Fruit fly (Drosophila melanogaster) ovary, adult (tissue): ENCODE results near the gene CG4080.
A peak's percentile ranks its signal among the peaks of the same experiment; 100 is the strongest.

ENCODE experiments used
- CG17801 ChIP-seq: fragments of 200-800 bp; optimal IDR thresholded peaks from 2 replicates; lab custom pipeline; 2019; ENCODE audit warnings: missing biosample characterization, mild to moderate bottlenecking, missing genetic modification characterization, moderate library complexity; ENCODE audit not compliant: partially characterized antibody

The CG4080 gene

DNA sequence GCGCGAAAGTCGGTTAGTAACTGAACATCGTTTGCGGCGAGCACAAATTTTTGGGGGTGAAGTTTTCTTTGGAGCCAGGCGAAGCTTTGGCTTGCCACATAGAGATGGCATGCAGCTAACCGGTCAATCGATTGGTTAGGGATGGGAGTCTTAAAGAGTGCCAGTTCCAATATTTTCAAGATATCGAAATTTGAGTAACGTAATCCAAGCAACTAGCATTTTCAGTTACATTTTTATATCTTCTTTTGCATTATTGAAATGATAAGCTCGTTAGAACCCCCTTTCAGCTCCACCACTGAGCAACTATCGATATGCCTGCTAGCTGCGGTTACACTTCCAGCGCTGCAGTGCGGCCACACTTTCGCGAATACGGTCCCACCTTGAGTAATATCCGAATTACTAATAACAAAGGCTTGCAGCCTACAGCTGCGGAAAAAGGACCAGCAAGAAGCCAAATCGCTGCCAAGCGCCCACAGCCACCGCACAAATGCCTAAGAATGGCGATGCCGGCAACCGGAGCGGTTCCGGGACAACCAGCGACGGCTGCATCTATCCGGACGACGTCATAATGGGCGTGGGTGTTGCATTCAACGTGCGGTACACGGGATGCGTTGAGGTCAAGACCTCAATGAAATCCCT, 27.7 kb upstream of the CG4080 start, which contains the start of the genes Atat and Shc:
Atat (minus strand) TSS at position 103 of the 639 bp plus-strand sequence.
Shc (plus strand) TSS at position 355 of the 639 bp plus-strand sequence.
- TF ChIP-seq CG17801 (GFP tag; lab: Kevin White, UChicago), result peak; percentile 97

DNA sequence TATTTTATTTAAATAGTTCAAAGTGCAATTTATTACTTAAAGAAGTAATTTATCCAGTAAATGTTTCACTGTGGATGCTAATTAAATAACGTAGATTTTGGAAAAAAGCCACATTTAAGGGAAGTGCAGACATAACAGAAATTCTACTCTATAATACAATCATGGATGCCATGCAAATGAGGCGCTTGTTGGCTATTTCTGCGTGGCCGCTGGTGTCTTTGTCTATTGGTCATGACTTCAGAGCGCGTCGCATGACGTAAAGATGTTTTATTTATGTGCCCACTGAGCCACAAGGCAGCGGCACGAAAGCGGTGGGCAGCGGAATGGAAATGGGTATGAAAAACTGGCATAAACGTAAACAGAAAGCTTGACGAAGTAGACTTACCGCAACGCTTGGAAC, 26.8 kb upstream of the CG4080 start:
- no peak for TF ChIP-seq CG17801 (GFP tag; lab: Kevin White, UChicago)

DNA sequence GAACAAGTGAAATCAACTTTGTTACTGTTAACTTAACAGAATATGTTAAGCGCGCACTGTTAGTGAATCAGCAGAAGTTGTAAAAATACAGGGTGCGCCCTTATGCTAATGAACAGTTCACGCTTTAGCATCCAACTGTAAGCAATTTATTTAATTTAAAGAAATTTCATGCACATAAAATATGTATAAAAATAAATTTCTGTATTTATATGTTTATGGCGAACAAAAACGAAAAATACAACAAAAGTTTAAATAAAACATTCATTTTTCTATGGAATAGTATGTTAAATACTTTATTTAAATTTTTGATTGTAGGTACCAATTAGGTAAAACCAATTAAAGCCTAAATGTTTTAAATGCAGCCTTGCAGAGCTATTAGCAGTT, 25.5 kb upstream of the CG4080 start:
- peak; percentile 11 for TF ChIP-seq CG17801 (GFP tag; lab: Kevin White, UChicago)

DNA sequence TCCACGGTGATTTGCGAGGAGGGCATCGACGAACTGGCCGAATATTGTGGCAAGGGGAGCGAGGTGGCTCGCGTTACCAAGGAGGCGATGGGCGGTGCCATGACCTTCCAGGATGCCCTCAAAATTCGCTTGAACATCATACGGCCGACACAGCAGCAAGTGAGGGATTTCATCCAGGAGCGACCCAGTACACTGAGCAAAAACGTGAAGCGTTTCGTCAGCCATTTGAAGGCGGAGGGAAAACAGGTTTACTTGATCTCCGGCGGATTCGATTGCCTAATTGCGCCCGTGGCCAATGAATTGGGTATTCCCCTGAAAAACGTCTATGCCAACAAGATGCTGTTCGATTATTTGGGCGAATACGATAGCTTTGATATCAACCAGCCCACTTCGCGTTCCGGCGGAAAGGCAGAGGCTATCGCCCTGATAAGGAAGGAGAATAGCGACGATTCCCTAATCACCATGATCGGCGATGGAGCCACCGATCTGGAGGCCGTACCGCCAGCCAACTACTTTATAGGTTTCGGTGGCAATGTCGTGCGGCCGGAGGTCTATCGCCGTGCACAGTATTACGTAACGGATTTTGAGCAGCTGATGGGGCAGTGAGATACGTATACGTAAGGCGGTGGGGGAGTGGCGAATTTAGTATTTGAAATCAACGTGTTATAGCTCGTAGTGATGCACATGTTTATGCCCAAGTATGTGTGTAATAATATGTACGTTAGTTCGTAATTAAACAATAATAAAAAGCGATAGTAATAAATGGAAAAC, 24.9 kb upstream of the CG4080 start:
- TF ChIP-seq CG17801 (GFP tag; lab: Kevin White, UChicago), result no peak

DNA sequence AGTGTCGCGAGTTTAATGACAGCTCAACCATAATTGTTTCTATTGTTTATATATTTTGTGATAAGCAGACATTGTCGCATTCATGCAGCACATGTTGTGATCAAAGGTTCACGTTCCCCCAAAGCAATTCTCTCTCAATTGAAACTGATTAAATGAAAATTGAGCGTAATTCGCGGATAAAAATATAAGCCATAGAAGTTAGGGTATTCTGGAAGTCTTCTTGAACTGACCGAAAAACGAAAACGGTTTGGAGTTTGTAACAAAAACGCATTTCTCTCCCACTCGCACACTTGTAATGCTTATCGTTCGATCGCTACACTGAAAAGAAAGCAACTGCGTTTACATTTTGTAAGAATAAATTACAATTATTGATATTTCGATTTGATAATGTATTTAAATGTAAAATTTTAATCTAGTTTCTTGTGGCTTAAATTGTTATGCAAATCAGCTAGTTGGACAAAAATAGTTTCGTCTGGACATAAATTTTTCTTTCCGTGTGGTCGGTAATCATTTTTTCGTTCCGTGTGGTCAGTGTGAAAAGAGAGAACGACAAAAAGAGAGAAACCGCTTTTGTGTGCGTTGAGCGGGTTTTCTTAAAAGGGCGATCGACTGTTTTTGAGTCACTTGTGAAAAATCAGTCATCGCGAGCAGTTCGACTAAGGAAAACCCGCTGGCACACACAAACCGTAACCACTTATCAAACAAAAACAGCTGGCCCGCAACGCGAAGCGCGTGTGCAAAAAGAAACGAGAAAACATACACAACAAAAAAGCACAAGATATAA, 23.8 kb upstream of the CG4080 start, which contains the start of gene aay:
aay (plus strand) TSS at position 618 of the 784 bp plus-strand sequence.
- peak; percentile 100 for TF ChIP-seq CG17801 (GFP tag; lab: Kevin White, UChicago)

DNA sequence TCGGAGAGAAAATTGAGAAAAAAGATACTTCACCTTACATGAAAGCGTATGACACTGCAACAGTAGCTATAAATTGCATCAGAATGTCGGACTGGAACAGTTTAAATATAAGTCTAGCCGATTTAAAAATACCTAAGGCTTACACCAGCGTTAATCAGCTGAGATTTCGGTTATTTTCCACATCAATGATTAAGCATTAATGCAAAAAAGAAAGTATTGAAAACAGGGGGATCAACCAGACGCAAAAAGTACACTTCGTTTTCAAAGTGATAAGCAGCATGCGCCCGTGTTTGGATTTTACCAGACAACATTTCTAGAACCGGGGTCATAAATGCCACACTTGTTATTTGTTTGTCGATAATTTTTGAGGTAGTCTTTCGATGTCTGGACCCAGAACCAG, 23.1 kb upstream of the CG4080 start:
- no peak for TF ChIP-seq CG17801 (GFP tag; lab: Kevin White, UChicago)

DNA sequence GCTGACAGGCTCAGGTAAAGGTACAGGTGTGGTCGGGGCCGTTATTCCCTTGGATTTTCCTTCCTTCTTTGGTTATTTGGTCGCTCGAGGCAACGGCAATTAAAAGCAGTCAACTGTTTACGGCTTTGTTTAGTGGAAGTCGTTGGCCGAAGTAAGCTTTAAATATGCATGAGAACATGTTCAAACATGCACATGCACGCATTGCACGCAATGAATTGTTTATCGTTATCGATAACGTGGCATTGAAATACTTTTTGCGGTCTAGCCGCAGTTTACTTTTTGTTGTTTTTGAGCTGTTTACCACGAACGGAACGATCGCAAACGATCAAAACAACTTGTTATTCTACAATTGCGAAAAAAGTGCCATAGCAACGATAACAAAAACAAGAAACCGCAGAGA, 22.6 kb upstream of the CG4080 start:
- TF ChIP-seq CG17801 (GFP tag; lab: Kevin White, UChicago), result no peak

DNA sequence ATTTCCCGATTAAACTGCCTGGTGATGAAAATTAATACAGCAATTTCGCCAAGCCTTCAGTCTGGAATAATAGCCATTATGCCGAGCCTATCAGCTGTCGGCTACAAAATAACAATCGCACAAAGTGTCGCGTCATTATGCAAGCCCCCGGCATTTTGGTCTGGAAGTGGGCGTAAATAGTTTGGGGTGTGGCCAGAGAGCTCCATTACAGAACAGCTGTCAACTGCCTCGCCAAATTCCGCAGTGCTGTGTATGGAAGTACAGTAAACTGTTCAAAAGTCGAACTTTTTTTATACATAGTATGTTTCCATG, 21.7 kb upstream of the CG4080 start:
- TF ChIP-seq CG17801 (GFP tag; lab: Kevin White, UChicago), result no peak

DNA sequence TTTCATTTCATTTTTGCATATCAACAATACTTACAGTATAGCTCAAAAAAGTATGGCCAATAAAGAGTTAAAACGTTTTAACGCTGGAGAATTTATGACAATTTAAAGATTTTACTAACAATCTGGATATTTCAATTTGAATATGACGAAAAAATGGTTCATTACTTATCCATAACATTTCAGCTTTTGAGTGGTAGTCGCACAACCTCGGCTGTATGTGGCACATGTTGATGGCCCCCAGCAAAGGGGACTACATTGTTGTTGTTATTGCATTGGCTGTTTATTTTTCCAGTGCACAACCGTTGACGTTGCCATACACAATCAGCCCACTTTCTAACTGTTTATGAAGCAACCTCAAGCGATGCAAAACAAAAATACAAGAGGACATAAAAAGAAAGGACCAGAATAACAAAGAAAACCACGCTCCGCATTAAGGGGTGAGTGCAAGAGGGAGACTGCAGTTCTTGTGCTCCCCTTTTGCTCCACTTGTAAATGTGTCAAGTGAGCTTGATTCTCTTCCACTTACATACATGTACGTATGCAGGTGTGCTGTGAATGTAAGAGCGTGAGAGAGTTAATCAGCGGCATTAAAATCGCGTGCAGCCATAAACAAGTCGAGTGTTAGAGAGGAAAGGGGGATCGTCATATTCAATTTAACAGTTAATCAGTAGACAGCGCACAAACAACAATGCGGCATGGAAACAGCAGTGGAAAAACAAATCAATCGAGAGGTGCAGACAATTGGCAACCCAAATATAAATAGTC, 21.2 kb upstream of the CG4080 start:
- TF ChIP-seq CG17801 (GFP tag; lab: Kevin White, UChicago), result peak; percentile 98

DNA sequence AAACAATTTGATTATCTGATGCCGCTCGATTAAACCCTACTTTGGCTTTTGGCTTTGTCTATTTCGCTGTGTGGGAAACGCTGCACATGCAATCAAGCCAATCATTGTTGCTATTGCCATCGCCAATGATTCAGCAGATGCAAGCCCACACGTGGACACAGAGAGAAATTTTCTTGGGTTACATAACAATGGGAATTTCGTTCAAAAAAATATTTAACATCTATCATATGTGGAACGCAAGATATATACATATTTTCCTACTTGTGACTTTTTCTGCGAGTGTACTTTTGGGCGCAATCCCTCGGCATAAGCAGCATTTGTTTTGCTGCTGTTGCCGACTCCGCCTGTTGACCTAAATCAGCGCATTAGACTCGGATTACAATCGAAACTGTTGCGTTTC, 20.3 kb upstream of the CG4080 start:
- peak; percentile 38 for TF ChIP-seq CG17801 (GFP tag; lab: Kevin White, UChicago)

DNA sequence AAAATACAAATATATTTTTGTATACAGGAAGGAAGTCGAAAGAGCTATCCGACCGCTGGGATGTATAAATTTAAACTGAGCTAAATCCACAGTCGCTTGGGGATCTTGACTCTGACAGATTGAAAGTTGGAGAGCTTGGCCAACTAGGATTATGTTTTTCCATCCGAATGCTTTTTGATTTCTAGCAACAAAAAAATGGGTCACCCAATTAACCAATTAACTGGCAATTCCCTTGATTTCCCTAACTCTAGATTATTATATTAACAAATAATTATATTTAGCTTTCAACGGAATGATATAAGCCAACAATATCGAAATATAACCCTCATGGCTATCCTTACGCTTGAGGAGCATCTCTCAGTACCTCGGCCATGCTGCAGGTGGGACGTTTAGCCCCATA, 18.3 kb upstream of the CG4080 start, which contains the start of gene CG3982:
CG3982 (minus strand) TSS at position 101 of the 400 bp plus-strand sequence.
- no peak for TF ChIP-seq CG17801 (GFP tag; lab: Kevin White, UChicago)

DNA sequence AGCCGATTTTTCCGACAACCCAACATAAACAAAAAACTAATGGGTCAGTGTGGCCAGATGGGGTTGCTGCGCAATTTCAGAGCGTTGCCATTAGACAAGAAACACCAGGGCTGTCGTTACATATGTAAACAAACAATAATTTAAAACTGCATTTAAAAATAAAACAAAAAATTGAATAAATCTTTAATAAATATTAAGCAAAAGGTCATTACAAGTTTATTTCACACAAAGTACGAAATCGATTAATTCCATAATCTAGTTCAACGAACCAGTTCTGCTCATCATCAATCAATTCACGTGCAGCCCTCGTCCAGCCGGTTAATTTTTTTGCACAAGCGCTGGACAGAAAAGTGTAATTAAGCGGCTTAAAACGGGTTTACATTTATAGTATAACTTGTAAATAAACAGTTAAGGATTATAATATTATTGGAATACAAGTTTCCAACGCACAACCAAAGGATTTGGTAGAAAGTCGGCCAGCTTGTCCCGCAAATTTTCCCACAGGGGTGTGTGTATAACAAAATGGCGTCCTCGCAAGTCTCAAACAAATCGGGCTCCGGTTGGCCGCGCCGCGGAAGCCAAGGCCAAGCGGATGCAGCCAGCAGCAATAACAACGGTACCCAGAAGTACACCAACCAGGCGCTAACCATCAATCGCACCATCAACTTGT, 11.9 kb upstream of the CG4080 start, which contains the start of the genes CG4022 and Cpsf5:
CG4022 (minus strand) TSS at position 79 of the 670 bp plus-strand sequence.
Cpsf5 (plus strand) TSS at position 285 of the 670 bp plus-strand sequence.
- TF ChIP-seq CG17801 (GFP tag; lab: Kevin White, UChicago), result peak; percentile 81

DNA sequence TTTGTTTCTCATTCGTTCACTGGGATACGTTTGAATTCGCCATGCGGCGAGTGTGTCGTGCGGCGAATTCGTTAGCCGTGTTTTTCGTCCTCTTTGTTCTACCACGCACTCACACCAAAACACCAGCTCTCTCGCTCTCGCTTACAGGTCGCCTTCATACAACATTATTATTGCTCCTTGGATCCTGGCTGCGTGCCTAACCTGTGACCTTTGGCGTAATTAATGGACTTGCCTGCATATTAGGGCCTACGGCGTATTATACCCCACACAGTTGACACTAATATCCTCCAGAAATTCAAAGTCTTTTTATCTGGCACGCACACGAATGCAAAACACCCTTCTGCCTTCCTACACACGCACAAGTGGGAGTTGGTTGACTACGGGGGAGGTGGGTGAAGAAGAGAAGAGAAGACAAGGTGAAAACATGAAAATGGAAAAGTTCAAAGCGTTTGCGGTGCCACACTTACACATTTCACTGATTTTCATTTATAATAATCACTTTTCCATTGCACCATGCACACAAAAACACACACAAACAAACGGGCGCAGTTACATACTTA, 11.1 kb upstream of the CG4080 start:
- TF ChIP-seq CG17801 (GFP tag; lab: Kevin White, UChicago), result no peak
